Worm (Caenorhabditis elegans): ENCODE measurements around the gene Y43B11AR.3.

Gene Y43B11AR.3

ce11 chrIV:7067446-7067845 lies 16.1 kb downstream of the Y43B11AR.3 start (continued):
- TF ChIP-seq lin-54 (GFP tag; optimal IDR thresholded peaks at IDR 0.05): no peak
- no peak for TF ChIP-seq F52B5.7 (tag; optimal IDR thresholded peaks at IDR 0.05)
- TF ChIP-seq ztf-22 (GFP tag; optimal IDR thresholded peaks at IDR 0.05): no peak
- TF ChIP-seq lsy-27 (tag; optimal IDR thresholded peaks at IDR 0.05; ENCODE audit: borderline replicate concordance, insufficient read depth): no peak
- TF ChIP-seq B0336.3 (GFP tag; IDR thresholded peaks at IDR 0.05): no peak

- no peak for TF ChIP-seq snpc-4 (GFP tag; optimal IDR thresholded peaks at IDR 0.05)
- TF ChIP-seq snpc-4 (tag; optimal IDR thresholded peaks at IDR 0.05): no peak
- TF ChIP-seq unc-62 (GFP tag; optimal IDR thresholded peaks at IDR 0.05): no peak
- no peak for TF ChIP-seq D2030.7 (GFP tag; IDR thresholded peaks at IDR 0.05)
- no peak for TF ChIP-seq athp-1 (tag; optimal IDR thresholded peaks at IDR 0.05)
- no peak for TF ChIP-seq rcor-1 (GFP tag; IDR thresholded peaks at IDR 0.05)
- no peak for TF ChIP-seq madf-3 (GFP tag; IDR thresholded peaks at IDR 0.05)
- no peak for TF ChIP-seq tlf-1 (GFP tag; optimal IDR thresholded peaks at IDR 0.05)
- no peak for TF ChIP-seq F55B11.4 (tag; optimal IDR thresholded peaks at IDR 0.05; ENCODE audit: borderline replicate concordance, insufficient read depth)
- no peak for TF ChIP-seq ztf-18 (tag; optimal IDR thresholded peaks at IDR 0.05)
- no peak for TF ChIP-seq bed-1 (GFP tag; IDR thresholded peaks at IDR 0.05)
- TF ChIP-seq xnd-1 (tag; optimal IDR thresholded peaks at IDR 0.05): no peak
- no peak for TF ChIP-seq lsy-27 (tag; optimal IDR thresholded peaks at IDR 0.05; ENCODE audit: borderline replicate concordance, insufficient read depth)
- TF ChIP-seq dox-1 (GFP tag; IDR thresholded peaks at IDR 0.05): no peak
- no peak for TF ChIP-seq lin-54 (GFP tag; optimal IDR thresholded peaks at IDR 0.05)
- TF ChIP-seq atf-7 (tag; optimal IDR thresholded peaks at IDR 0.05): no peak
- no peak for TF ChIP-seq Y53G8AR.9 (GFP tag; conservative IDR thresholded peaks at IDR 0.05)
- no peak for TF ChIP-seq egl-18 (GFP tag; IDR thresholded peaks at IDR 0.05)
Observed at ce11 chrIV:7065022-7065421, 18.5 kb downstream of the Y43B11AR.3 start, which contains the start of gene Y43B11AL.1. Y43B11AL.1 (plus strand) TSS chrIV:7065322.

- TF ChIP-seq lin-40 (tag; optimal IDR thresholded peaks at IDR 0.05) (no peak), ztf-28 (GFP tag; IDR thresholded peaks at IDR 0.05) (no peak), cebp-2 (GFP tag; IDR thresholded peaks at IDR 0.05) (no peak), attf-5 (GFP tag; optimal IDR thresholded peaks at IDR 0.05) (no peak), unc-62 (GFP tag; optimal IDR thresholded peaks at IDR 0.05) (no peak), F33H1.4 (GFP tag; IDR thresholded peaks at IDR 0.05) (no peak)
Observed at ce11 chrIV:7062697-7063096, 20.8 kb downstream of the Y43B11AR.3 start.

- TF ChIP-seq ceh-27 (GFP tag; optimal IDR thresholded peaks at IDR 0.05) (no peak), lin-35 (GFP tag; optimal IDR thresholded peaks at IDR 0.05) (no peak), B0035.1 (tag; optimal IDR thresholded peaks at IDR 0.05) (no peak), F39B2.1 (GFP tag; IDR thresholded peaks at IDR 0.05) (no peak), tbx-9 (tag; optimal IDR thresholded peaks at IDR 0.05; ENCODE audit: borderline replicate concordance) (no peak), Y53F4B.3 (GFP tag; IDR thresholded peaks at IDR 0.05) (no peak), rpc-1 (optimal IDR thresholded peaks at IDR 0.05) (no peak), rpc-1 (tag; optimal IDR thresholded peaks at IDR 0.05) (no peak), dpff-1 (tag; optimal IDR thresholded peaks at IDR 0.05) (no peak), snpc-1.1 (tag; optimal IDR thresholded peaks at IDR 0.05; ENCODE audit: insufficient read depth) (no peak), nfya-1 (tag; optimal IDR thresholded peaks at IDR 0.05; ENCODE audit: borderline replicate concordance, insufficient read depth) (no peak)
Observed at ce11 chrIV:7057677-7058076, 25.8 kb downstream of the Y43B11AR.3 start, which contains the start of gene srx-50. srx-50 (plus strand) TSS chrIV:7057977.
